Worm (Caenorhabditis elegans) whole organism, L4 larva: ENCODE data around the gene F54F12.1.

Experiments
- ceh-32 ChIP-seq: sonication (generic microtip); optimal IDR thresholded peaks from 2 replicates; lab custom pipeline; 2016; ENCODE audit warnings: mild to moderate bottlenecking, missing genetic modification characterization, missing compliant biosample characterization; ENCODE audit not compliant: poor library complexity
- ceh-82 ChIP-seq: sonication (generic microtip); optimal IDR thresholded peaks from 2 replicates; lab custom pipeline; 2017; ENCODE audit warnings: missing biosample characterization, missing genetic modification characterization
- ces-1 ChIP-seq: fragments of 150-350 bp; sonication (generic microtip); optimal IDR thresholded peaks from 4 replicates; lab custom pipeline; 2014; ENCODE audit warnings: missing biosample characterization, missing genetic modification reagents, missing genetic modification characterization
- dmd-9 ChIP-seq: fragments of 200-800 bp; sonication (Bioruptor generic); IDR thresholded peaks from 2 replicates; pipeline ENCODE4 v1.3.6; 2022; ENCODE audit warnings: missing genetic modification reagents, missing genetic modification characterization, missing compliant biosample characterization
- fos-1 ChIP-seq: fragments of 150-350 bp; optimal IDR thresholded peaks from 2 replicates; lab custom pipeline; 2014; ENCODE audit warnings: missing biosample characterization, missing genetic modification characterization
- lin-38 ChIP-seq: fragments of 200-800 bp; sonication (Bioruptor generic); IDR thresholded peaks from 2 replicates; pipeline ENCODE4 v1.3.6; 2022; ENCODE audit warnings: missing genetic modification reagents, missing genetic modification characterization, missing compliant biosample characterization
- lir-3 ChIP-seq: sonication (generic microtip); optimal IDR thresholded peaks from 2 replicates; lab custom pipeline; 2016; ENCODE audit warnings: mild to moderate bottlenecking, missing genetic modification characterization, missing compliant biosample characterization
- lsy-2 ChIP-seq, 2 experiments: fragments of 150-350 bp in 1 of 2; sonication (generic microtip) in 1 of 2; optimal IDR thresholded peaks; 2 replicates each; lab custom pipeline; 2014 to 2017; ENCODE audit warnings: missing biosample characterization in 2 of 2, missing genetic modification characterization in 2 of 2
- nhr-10 ChIP-seq: fragments of 150-350 bp; optimal IDR thresholded peaks from 2 replicates; lab custom pipeline; 2014; ENCODE audit warnings: missing biosample characterization, missing genetic modification characterization
- nhr-25 ChIP-seq: sonication (generic microtip); optimal IDR thresholded peaks from 2 replicates; lab custom pipeline; 2017; ENCODE audit warnings: missing genetic modification characterization, mild to moderate bottlenecking, missing compliant biosample characterization, antibody characterized with exemption, moderate library complexity, borderline replicate concordance; ENCODE audit not compliant: insufficient read depth
- pqm-1 ChIP-seq: sonication (generic microtip); optimal IDR thresholded peaks from 2 replicates; lab custom pipeline; 2017; ENCODE audit warnings: missing biosample characterization, missing genetic modification characterization
- snpc-4 ChIP-seq: fragments of 150-350 bp; optimal IDR thresholded peaks from 2 replicates; lab custom pipeline; 2014; ENCODE audit warnings: missing biosample characterization, missing genetic modification characterization
- unc-62 ChIP-seq, 3 experiments: fragments of 150-350 bp in 1 of 3; sonication (generic microtip); optimal IDR thresholded peaks in 2 of 3; peaks in 1 of 3; 1 replicate in 1 of 3; 2 replicates in 2 of 3; lab custom pipeline; 2014 to 2017; ENCODE audit warnings: missing biosample characterization in 3 of 3, missing genetic modification characterization in 3 of 3, missing genetic modification reagents in 3 of 3, missing genotype in 1 of 3
- zag-1 ChIP-seq: fragments of 150-350 bp; optimal IDR thresholded peaks from 2 replicates; lab custom pipeline; 2014; ENCODE audit warnings: missing biosample characterization, missing genetic modification characterization

DNA sequence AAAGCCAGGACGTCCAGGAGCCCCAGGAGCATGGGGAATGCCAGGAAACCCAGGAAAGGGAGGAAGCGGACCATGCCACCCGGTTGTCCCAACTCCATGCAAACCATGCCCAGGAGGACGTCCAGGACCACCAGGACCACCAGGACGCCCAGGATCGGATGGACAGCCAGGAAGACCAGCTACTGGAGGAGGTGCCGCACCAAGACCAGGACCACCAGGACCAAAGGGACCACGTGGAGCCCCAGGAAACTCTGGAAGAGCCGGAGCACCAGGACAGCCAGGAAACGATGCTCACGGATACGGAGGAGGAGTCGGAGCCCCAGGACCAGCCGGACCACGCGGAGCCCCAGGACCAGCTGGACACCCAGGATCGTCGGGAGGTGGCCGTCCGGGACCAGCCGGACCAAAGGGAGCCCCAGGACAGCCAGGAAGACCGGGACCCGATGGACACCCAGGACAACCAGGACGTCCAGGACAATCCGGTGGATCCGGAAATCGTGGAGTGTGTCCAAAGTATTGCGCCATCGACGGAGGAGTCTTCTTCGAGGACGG lies 35.6 kb downstream of the F54F12.1 start:
- TF ChIP-seq nhr-25 (tag; lab: Kevin White, UChicago) (no peak), zag-1 (tag; lab: Kevin White, UChicago) (no peak), pqm-1 (tag; lab: Kevin White, UChicago) (no peak), ceh-32 (tag; lab: Kevin White, UChicago) (no peak), lir-3 (tag; lab: Kevin White, UChicago) (no peak), lsy-2 (tag; optimal IDR thresholded peaks at IDR 0.05; lab: Kevin White, UChicago) (no peak), dmd-9 (GFP tag; lab: Robert Waterston, UW) (no peak), unc-62 (GFP tag; optimal IDR thresholded peaks at IDR 0.05 in 1 of 2; lab: Kevin White, UChicago) (no peak), unc-62 (tag; optimal IDR thresholded peaks at IDR 0.05; lab: Kevin White, UChicago) (no peak), fos-1 (tag; lab: Kevin White, UChicago) (no peak), nhr-10 (tag; lab: Kevin White, UChicago) (no peak), snpc-4 (tag; lab: Kevin White, UChicago) (no peak), ceh-82 (tag; lab: Kevin White, UChicago) (no peak), lin-38 (GFP tag; lab: Robert Waterston, UW) (no peak), ces-1 (GFP tag; lab: Kevin White, UChicago) (no peak)
